Fruit fly (Drosophila melanogaster): ENCODE results near the gene Cyp12a5.

DNA sequence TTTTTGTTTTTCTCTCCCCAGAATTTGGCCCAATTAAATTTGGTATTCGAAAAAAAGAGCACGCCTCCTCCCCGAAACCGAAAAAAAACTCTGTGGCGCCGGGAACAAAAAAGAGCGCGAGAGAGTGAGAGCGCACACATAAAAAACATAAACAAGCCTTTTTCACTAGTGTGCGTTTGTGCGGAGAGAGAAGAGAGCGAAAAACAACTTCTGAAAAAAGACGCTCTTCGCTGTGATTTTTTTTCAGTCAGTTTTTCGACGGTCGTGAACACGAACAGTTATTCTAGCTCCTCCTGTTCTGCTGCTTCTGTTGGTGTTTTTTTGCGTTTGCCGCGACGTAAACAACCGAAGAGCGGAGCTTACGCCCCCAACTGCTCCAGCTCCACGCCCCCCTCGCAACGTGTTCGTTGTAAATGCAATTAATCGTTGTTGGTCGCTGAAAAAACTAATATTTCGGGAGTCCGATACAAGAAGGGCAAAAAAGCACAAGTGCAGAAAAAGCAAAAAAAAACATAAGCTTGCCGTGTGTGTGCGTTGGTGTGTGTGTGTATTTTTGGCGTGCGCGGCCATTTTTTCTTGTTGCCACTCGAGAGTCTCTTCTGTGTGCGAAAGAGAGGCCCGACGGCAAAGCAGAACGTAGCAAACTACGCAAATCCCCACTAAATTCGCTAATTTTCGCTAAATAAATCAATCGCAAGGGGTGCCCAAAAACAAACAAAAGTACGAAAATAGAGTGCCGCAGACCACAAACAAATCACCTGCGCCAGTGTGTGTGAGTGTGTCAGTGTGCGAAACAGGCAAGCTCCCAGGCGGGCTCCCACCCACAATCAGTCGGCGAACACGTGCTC is 31.7 kb downstream of the Cyp12a5 start, which contains the start of gene sqz:
- TF ChIP-seq Sin3A (optimal IDR thresholded peaks at IDR 0.05) = no peak
- no peak for TF ChIP-seq h (optimal IDR thresholded peaks at IDR 0.05)
- no peak for TF ChIP-seq ttk (optimal IDR thresholded peaks at IDR 0.05)
- no peak for TF ChIP-seq psq (optimal IDR thresholded peaks at IDR 0.05)
